Worm (Caenorhabditis elegans): ENCODE results near the gene pfk-1.1.

Gene pfk-1.1

DNA sequence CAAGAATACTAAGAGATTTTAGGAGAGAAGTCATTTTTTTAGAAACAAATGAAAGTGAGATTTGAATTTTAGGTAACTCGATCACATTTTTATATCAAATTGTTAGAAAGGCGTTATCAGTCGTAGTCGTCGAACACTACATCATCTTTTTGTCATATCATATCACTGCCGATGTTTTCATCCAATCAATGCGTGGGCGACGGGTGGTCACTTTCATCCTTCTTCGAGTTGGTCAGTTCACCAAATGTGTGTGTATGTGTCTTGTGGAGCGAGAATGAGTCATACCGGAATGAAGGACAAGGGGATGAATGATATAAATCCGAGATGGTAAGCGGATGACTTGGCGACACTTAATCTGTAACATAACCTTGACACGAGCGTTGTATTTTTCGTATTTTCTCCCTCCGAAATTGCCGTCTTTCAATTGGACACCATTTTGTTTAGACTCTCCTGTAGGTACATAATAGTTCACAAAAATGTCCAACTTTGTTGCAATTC is 5.9 kb downstream of the pfk-1.1 start, which contains the start of the genes Y41G9A.10 and Y41G9A.5 (continued):
- TF ChIP-seq nhr-21 (tag; optimal IDR thresholded peaks at IDR 0.05) (peak; percentile 38), nhr-10 (tag; optimal IDR thresholded peaks at IDR 0.05) (no peak), nhr-6 (tag; optimal IDR thresholded peaks at IDR 0.05) (no peak), lsy-2 (tag; optimal IDR thresholded peaks at IDR 0.05) (no peak), unc-55 (GFP tag; optimal IDR thresholded peaks at IDR 0.05) (no peak), lin-13 (GFP tag; optimal IDR thresholded peaks at IDR 0.05) (no peak), mab-5 (tag; optimal IDR thresholded peaks at IDR 0.05) (no peak), sem-4 (tag; optimal IDR thresholded peaks at IDR 0.05) (no peak), lin-11 (tag; optimal IDR thresholded peaks at IDR 0.05) (no peak), crh-2 (tag; optimal IDR thresholded peaks at IDR 0.05) (no peak), peb-1 (tag; optimal IDR thresholded peaks at IDR 0.05) (no peak), ztf-1 (GFP tag; conservative IDR thresholded peaks at IDR 0.05) (no peak), ceh-16 (tag; optimal IDR thresholded peaks at IDR 0.05) (no peak), elt-3 (tag; optimal IDR thresholded peaks at IDR 0.05) (no peak), Y55F3AM.14 (GFP tag; optimal IDR thresholded peaks at IDR 0.05) (no peak), unc-39 (tag; optimal IDR thresholded peaks at IDR 0.05) (no peak)

DNA sequence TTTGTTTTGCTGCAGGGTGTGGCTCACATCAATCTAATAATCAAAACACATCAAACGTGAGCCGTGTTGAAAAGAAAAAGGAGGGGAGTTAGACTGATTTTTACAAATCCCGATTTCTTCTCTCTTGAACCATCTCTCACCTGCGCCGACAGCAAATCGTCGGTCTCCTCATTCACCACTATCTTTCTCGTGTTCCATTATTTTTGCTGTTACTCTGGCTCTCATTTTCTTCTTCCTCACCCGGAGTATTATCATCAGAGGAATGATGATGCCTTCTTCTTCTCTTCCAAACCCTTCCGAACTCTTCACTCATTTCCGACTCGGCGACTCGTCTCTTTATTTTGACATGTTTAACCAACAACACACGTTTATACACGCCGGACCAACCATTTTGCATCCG is 9.6 kb downstream of the pfk-1.1 start:
- TF ChIP-seq skn-1 (tag; optimal IDR thresholded peaks at IDR 0.05): no peak
- TF ChIP-seq nhr-77 (tag; optimal IDR thresholded peaks at IDR 0.05): no peak
- TF ChIP-seq elt-3 (tag; optimal IDR thresholded peaks at IDR 0.05): no peak
- TF ChIP-seq F13H6.1 (tag; optimal IDR thresholded peaks at IDR 0.05): peak; percentile 45
- no peak for TF ChIP-seq elt-1 (tag; optimal IDR thresholded peaks at IDR 0.05)
- TF ChIP-seq sma-9 (GFP tag; optimal IDR thresholded peaks at IDR 0.05): peak; percentile 32
- no peak for TF ChIP-seq sma-9 (tag; optimal IDR thresholded peaks at IDR 0.05)
- no peak for TF ChIP-seq nhr-25 (tag; optimal IDR thresholded peaks at IDR 0.05)
- TF ChIP-seq nhr-129 (tag; optimal IDR thresholded peaks at IDR 0.05): peak; percentile 28
- no peak for TF ChIP-seq lin-11 (tag; optimal IDR thresholded peaks at IDR 0.05)
- no peak for TF ChIP-seq nhr-21 (tag; optimal IDR thresholded peaks at IDR 0.05)

- no peak for TF ChIP-seq C34F6.9 (tag; optimal IDR thresholded peaks at IDR 0.05)
These were observed 12.9 kb downstream of the pfk-1.1 start for ce11 chrX:2953522-2954032.

DNA sequence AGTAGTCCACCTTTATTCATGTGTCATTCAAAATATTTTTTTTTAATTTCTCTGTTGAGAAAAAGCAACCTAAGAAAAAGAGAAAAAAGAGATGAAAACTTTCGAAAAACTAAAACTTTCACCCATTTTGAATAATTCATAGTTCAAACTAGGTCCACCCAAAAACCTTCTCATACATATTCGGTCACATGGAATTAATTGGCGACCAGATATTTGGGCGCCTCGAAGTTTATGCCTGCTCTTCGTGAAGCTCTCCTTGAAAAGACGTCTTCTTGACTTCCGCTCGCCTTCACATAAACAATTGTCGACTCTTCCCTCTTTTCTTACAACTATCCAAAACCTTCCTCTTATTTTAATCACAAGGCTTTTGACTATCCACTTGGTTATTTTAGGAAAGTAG is 15.0 kb downstream of the pfk-1.1 start:
- no peak for TF ChIP-seq F13H6.1 (tag; optimal IDR thresholded peaks at IDR 0.05)
- no peak for TF ChIP-seq mab-5 (tag; optimal IDR thresholded peaks at IDR 0.05)
- no peak for TF ChIP-seq ZK546.5 (tag; optimal IDR thresholded peaks at IDR 0.05)
- TF ChIP-seq nhr-6 (tag; optimal IDR thresholded peaks at IDR 0.05): no peak
- no peak for TF ChIP-seq unc-62 (GFP tag; optimal IDR thresholded peaks at IDR 0.05)
- TF ChIP-seq peb-1 (tag; optimal IDR thresholded peaks at IDR 0.05): no peak
- TF ChIP-seq crh-2 (tag; optimal IDR thresholded peaks at IDR 0.05): no peak
- no peak for TF ChIP-seq unc-55 (GFP tag; optimal IDR thresholded peaks at IDR 0.05)
- no peak for TF ChIP-seq elt-3 (tag; optimal IDR thresholded peaks at IDR 0.05)
- no peak for TF ChIP-seq blmp-1 (tag; optimal IDR thresholded peaks at IDR 0.05; ENCODE audit: insufficient read depth)
- no peak for TF ChIP-seq ama-1 (optimal IDR thresholded peaks at IDR 0.05)
- TF ChIP-seq sem-4 (tag; optimal IDR thresholded peaks at IDR 0.05): no peak
- no peak for TF ChIP-seq ceh-82 (tag; optimal IDR thresholded peaks at IDR 0.05)
- TF ChIP-seq nhr-25 (tag; optimal IDR thresholded peaks at IDR 0.05): no peak
- no peak for TF ChIP-seq aly-2 (tag; optimal IDR thresholded peaks at IDR 0.05)
- TF ChIP-seq nhr-129 (tag; optimal IDR thresholded peaks at IDR 0.05): no peak
- no peak for TF ChIP-seq ztf-4 (tag; optimal IDR thresholded peaks at IDR 0.05)
- TF ChIP-seq zag-1 (tag; optimal IDR thresholded peaks at IDR 0.05): no peak

DNA sequence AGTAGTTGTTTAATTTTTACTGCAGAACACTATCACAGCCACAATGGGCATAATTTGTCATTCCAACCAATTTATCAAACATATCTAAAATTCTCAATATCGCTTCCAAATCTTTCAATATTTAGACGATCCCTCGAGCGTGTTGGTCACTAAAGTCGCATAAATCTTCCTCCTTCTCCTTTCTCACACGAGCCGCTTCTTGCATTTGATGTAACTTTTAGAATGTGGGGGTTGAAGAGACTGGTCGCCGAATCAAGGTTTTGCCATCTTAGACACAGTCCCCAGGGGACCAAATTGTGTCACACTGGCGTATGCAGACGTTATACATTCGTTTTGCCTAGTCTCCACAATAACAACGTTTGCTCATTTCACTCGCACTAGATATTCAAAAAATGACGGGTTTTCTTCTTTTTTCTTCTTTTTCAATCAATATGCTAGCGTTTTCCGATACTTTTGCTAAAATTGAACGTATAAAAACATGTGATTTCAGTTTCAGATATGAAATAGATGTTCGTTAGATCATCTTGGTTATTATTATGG is 16.8 kb downstream of the pfk-1.1 start, which contains the start of gene gbb-1:
Gene gbb-1 (plus strand): TSS at position 490 of the 540 bp plus-strand sequence.
- TF ChIP-seq nhr-23 (tag; optimal IDR thresholded peaks at IDR 0.05) (no peak), mab-5 (tag; optimal IDR thresholded peaks at IDR 0.05) (peak; percentile 57), blmp-1 (tag; optimal IDR thresholded peaks at IDR 0.05; ENCODE audit: insufficient read depth) (no peak), nhr-6 (tag; optimal IDR thresholded peaks at IDR 0.05) (no peak)

Data from whole organism, L2 larva.